Fruit fly (Drosophila melanogaster) whole organism, embryonic: Measurements from ENCODE around the gene Nlg4.

ENCODE experiments used
- Atf-2 ChIP-seq: fragments of 200-800 bp; sonication (Bioruptor generic); optimal IDR thresholded peaks from 2 replicates; lab custom pipeline; 2016; ENCODE audit warnings: missing biosample characterization, missing genetic modification characterization
- Awh ChIP-seq: fragments of 200-800 bp; sonication (Bioruptor generic); IDR thresholded peaks from 2 replicates; pipeline ENCODE4, ENCODE4 v1.3.6; 2022; ENCODE audit warnings: missing biosample characterization, missing genetic modification characterization
- Bteb2 ChIP-seq: fragments of 200-800 bp; sonication (Bioruptor generic); optimal IDR thresholded peaks from 2 replicates; lab custom pipeline; 2016; ENCODE audit warnings: missing biosample characterization, missing genetic modification characterization
- C15 ChIP-seq: fragments of 200-800 bp; sonication (Bioruptor generic); IDR thresholded peaks from 3 replicates; pipeline ENCODE4 v1.3.6; 2022; ENCODE audit warnings: missing biosample characterization, missing genetic modification characterization
- CG10431 ChIP-seq: fragments of 200-800 bp; sonication (Bioruptor generic); optimal IDR thresholded peaks from 3 replicates; lab custom pipeline; 2018; ENCODE audit warnings: missing biosample characterization, mild to moderate bottlenecking, missing genetic modification characterization
- CG10654 ChIP-seq: fragments of 200-800 bp; sonication (Bioruptor generic); optimal IDR thresholded peaks from 2 replicates; lab custom pipeline; 2016; ENCODE audit warnings: missing biosample characterization, missing genetic modification characterization
- CG11093 ChIP-seq: fragments of 200-800 bp; sonication (Bioruptor generic); IDR thresholded peaks from 3 replicates; pipeline ENCODE4 v1.3.6; 2022; ENCODE audit warnings: missing biosample characterization, missing genetic modification characterization
- CG11560 ChIP-seq: fragments of 200-800 bp; sonication (Bioruptor generic); IDR thresholded peaks from 3 replicates; pipeline ENCODE4 v1.3.6; 2022; ENCODE audit warnings: missing biosample characterization, missing genetic modification characterization
- CG12219 ChIP-seq: fragments of 200-800 bp; sonication (Bioruptor generic); optimal IDR thresholded peaks from 3 replicates; lab custom pipeline; 2018; ENCODE audit warnings: missing biosample characterization, mild to moderate bottlenecking, missing genetic modification characterization
- CG13287 ChIP-seq: fragments of 200-800 bp; sonication (Bioruptor generic); IDR thresholded peaks from 2 replicates; pipeline ENCODE4 v1.3.6; 2022; ENCODE audit warnings: missing biosample characterization, missing genetic modification characterization; ENCODE audit not compliant: partially characterized antibody
- CG1529 ChIP-seq: fragments of 200-800 bp; sonication (Bioruptor generic); optimal IDR thresholded peaks from 3 replicates; lab custom pipeline; 2018; ENCODE audit warnings: missing biosample characterization, missing genetic modification characterization
- CG16863 ChIP-seq: fragments of 200-800 bp; sonication (Bioruptor generic); optimal IDR thresholded peaks from 3 replicates; lab custom pipeline; 2016; ENCODE audit warnings: missing biosample characterization, missing genetic modification characterization
- CG17361 ChIP-seq: fragments of 200-800 bp; sonication (Bioruptor generic); IDR thresholded peaks from 3 replicates; pipeline ENCODE4 v1.3.6; 2022; ENCODE audit warnings: missing biosample characterization, missing genetic modification characterization
- CG17568 ChIP-seq: fragments of 200-800 bp; sonication (Bioruptor generic); optimal IDR thresholded peaks from 2 replicates; lab custom pipeline; 2018; ENCODE audit warnings: missing biosample characterization, mild to moderate bottlenecking, missing genetic modification characterization, moderate library complexity
- CG17612 ChIP-seq: fragments of 200-800 bp; sonication (Bioruptor generic); IDR thresholded peaks from 2 replicates; pipeline ENCODE4 v1.3.6; 2022; ENCODE audit warnings: missing biosample characterization, missing genetic modification characterization
- CG31388 ChIP-seq: fragments of 200-800 bp; sonication (Bioruptor generic); optimal IDR thresholded peaks from 2 replicates; lab custom pipeline; 2016; ENCODE audit warnings: missing biosample characterization, missing genetic modification characterization
- CG34422 ChIP-seq: fragments of 200-800 bp; sonication (Bioruptor generic); IDR thresholded peaks from 3 replicates; pipeline ENCODE4 v1.3.6; 2022; ENCODE audit warnings: missing biosample characterization, missing genetic modification characterization
- CG3726 ChIP-seq: fragments of 200-800 bp; sonication (Bioruptor generic); IDR thresholded peaks from 3 replicates; pipeline ENCODE4, ENCODE4 v1.3.6; 2022; ENCODE audit warnings: missing biosample characterization, missing genetic modification characterization
- CG6254 ChIP-seq: fragments of 200-800 bp; sonication (Bioruptor generic); optimal IDR thresholded peaks from 3 replicates; lab custom pipeline; 2017; ENCODE audit warnings: mild to moderate bottlenecking, missing biosample characterization, missing genetic modification reagents, missing genetic modification characterization
- CG7963 ChIP-seq: fragments of 200-800 bp; sonication (Bioruptor generic); IDR thresholded peaks from 3 replicates; pipeline ENCODE4 v1.3.6; 2022; ENCODE audit warnings: missing biosample characterization, missing genetic modification characterization; ENCODE audit not compliant: partially characterized antibody
- D ChIP-seq, 2 experiments: fragments of 200-800 bp in 1 of 2; fragments of >200 bp in 1 of 2; sonication (Bioruptor generic) in 1 of 2; optimal IDR thresholded peaks; 2 replicates in 1 of 2; 3 replicates in 1 of 2; lab custom pipeline; 2017; ENCODE audit warnings: mild to moderate bottlenecking in 1 of 2, missing biosample characterization in 1 of 2, missing genetic modification characterization in 1 of 2, missing genetic modification reagents in 1 of 2
- Eip74EF ChIP-seq, 2 experiments: fragments of 200-800 bp in 1 of 2; fragments of >200 bp in 1 of 2; sonication (Bioruptor generic) in 1 of 2; optimal IDR thresholded peaks; 2 replicates each; lab custom pipeline; 2017 to 2019; ENCODE audit warnings: missing biosample characterization in 2 of 2, missing genetic modification characterization in 2 of 2, mild to moderate bottlenecking in 1 of 2, moderate library complexity in 1 of 2
- GATAe ChIP-seq: fragments of 200-800 bp; sonication (Bioruptor generic); conservative IDR thresholded peaks from 2 replicates; pipeline ENCODE4 v1.3.6; 2022; ENCODE audit warnings: missing biosample characterization, missing genetic modification characterization
- HHEX ChIP-seq: fragments of 200-800 bp; sonication (Bioruptor generic); optimal IDR thresholded peaks from 3 replicates; lab custom pipeline; 2017; ENCODE audit warnings: missing biosample characterization, mild to moderate bottlenecking, missing genetic modification characterization, missing genetic modification reagents
- Hmr ChIP-seq: fragments of 200-800 bp; sonication (Bioruptor generic); optimal IDR thresholded peaks from 3 replicates; lab custom pipeline; 2017; ENCODE audit warnings: mild to moderate bottlenecking, missing biosample characterization, missing genetic modification reagents, missing genetic modification characterization
- Meics ChIP-seq: fragments of 200-800 bp; sonication (Bioruptor generic); optimal IDR thresholded peaks from 2 replicates; lab custom pipeline; 2017; ENCODE audit warnings: missing biosample characterization, mild to moderate bottlenecking, missing genetic modification characterization
- NC2β ChIP-seq: fragments of 200-800 bp; sonication (Bioruptor generic); optimal IDR thresholded peaks from 2 replicates; lab custom pipeline; 2016; ENCODE audit warnings: missing biosample characterization, missing genetic modification characterization
- Stat92E ChIP-seq, 3 experiments: fragments of >200 bp in 2 of 3; fragments of 200-800 bp in 1 of 3; sonication (Bioruptor generic) in 1 of 3; optimal IDR thresholded peaks; 2 replicates each; lab custom pipeline; 2017 to 2019; ENCODE audit warnings: missing biosample characterization in 3 of 3, missing genetic modification characterization in 3 of 3, mild to moderate bottlenecking in 1 of 3, moderate library complexity in 1 of 3
- Usf ChIP-seq: fragments of 200-800 bp; sonication (Bioruptor generic); optimal IDR thresholded peaks from 2 replicates; lab custom pipeline; 2017; ENCODE audit warnings: missing genotype, missing biosample characterization, missing genetic modification characterization
- amos ChIP-seq: fragments of 200-800 bp; sonication (Bioruptor generic); IDR thresholded peaks from 2 replicates; pipeline ENCODE4 v1.3.6; 2022; ENCODE audit warnings: missing biosample characterization, missing genetic modification characterization; ENCODE audit not compliant: partially characterized antibody
- en ChIP-seq: fragments of 200-800 bp; sonication (Bioruptor generic); optimal IDR thresholded peaks from 2 replicates; lab custom pipeline; 2016; ENCODE audit warnings: missing biosample characterization, missing genetic modification characterization
- fd102C ChIP-seq: fragments of 200-800 bp; sonication (Bioruptor generic); optimal IDR thresholded peaks from 2 replicates; lab custom pipeline; 2018; ENCODE audit warnings: missing biosample characterization, mild to moderate bottlenecking, missing genetic modification characterization, moderate library complexity
- grn ChIP-seq: fragments of 200-800 bp; sonication (Bioruptor generic); optimal IDR thresholded peaks from 3 replicates; lab custom pipeline; 2017; ENCODE audit warnings: missing biosample characterization, missing genetic modification characterization
- gsb-n ChIP-seq: fragments of 200-800 bp; sonication (Bioruptor generic); optimal IDR thresholded peaks from 3 replicates; lab custom pipeline; 2018; ENCODE audit warnings: missing biosample characterization, mild to moderate bottlenecking, missing genetic modification characterization
- gt ChIP-seq: fragments of 200-800 bp; sonication (Bioruptor generic); IDR thresholded peaks from 2 replicates; pipeline ENCODE4 v1.3.6; 2022; ENCODE audit warnings: missing biosample characterization, missing genetic modification characterization
- hth ChIP-seq: fragments of >200 bp; optimal IDR thresholded peaks from 2 replicates; lab custom pipeline; 2017; ENCODE audit warnings: inconsistent platforms
- maf-S ChIP-seq: fragments of 200-800 bp; sonication (Bioruptor generic); optimal IDR thresholded peaks from 2 replicates; lab custom pipeline; 2016; ENCODE audit warnings: missing biosample characterization, missing genetic modification characterization
- pb ChIP-seq: fragments of 200-800 bp; sonication (Bioruptor generic); optimal IDR thresholded peaks from 3 replicates; lab custom pipeline; 2016; ENCODE audit warnings: missing biosample characterization, missing genetic modification characterization
- repo ChIP-seq: fragments of 200-800 bp; sonication (Bioruptor generic); optimal IDR thresholded peaks from 2 replicates; lab custom pipeline; 2016; ENCODE audit warnings: missing biosample characterization, missing genetic modification characterization
- run ChIP-seq: fragments of 200-800 bp; sonication (Bioruptor generic); optimal IDR thresholded peaks from 3 replicates; lab custom pipeline; 2018; ENCODE audit warnings: missing biosample characterization, mild to moderate bottlenecking, missing genetic modification characterization
- schlank ChIP-seq: fragments of 200-800 bp; sonication (Bioruptor generic); optimal IDR thresholded peaks from 2 replicates; lab custom pipeline; 2018; ENCODE audit warnings: missing biosample characterization, mild to moderate bottlenecking, missing genetic modification characterization
- scrt ChIP-seq: fragments of 200-800 bp; sonication (Bioruptor generic); optimal IDR thresholded peaks from 2 replicates; lab custom pipeline; 2018; ENCODE audit warnings: missing biosample characterization, mild to moderate bottlenecking, missing genetic modification characterization, moderate library complexity
- tap ChIP-seq: fragments of 200-800 bp; optimal IDR thresholded peaks from 3 replicates; lab custom pipeline; 2019; ENCODE audit warnings: missing biosample characterization, mild to moderate bottlenecking, missing genetic modification characterization, moderate library complexity
- tio ChIP-seq: fragments of 200-800 bp; sonication (Bioruptor generic); optimal IDR thresholded peaks from 2 replicates; lab custom pipeline; 2017; ENCODE audit warnings: missing biosample characterization, missing genetic modification characterization, inconsistent platforms
- toy ChIP-seq: fragments of 200-800 bp; sonication (Bioruptor generic); IDR thresholded peaks from 2 replicates; pipeline ENCODE4 v1.3.6; 2022; ENCODE audit warnings: missing biosample characterization, missing genetic modification characterization
- ttk ChIP-seq: fragments of 200-800 bp; sonication (Bioruptor generic); IDR thresholded peaks from 2 replicates; pipeline ENCODE4 v2.1.2; 2022; ENCODE audit warnings: missing biosample characterization, missing genetic modification characterization
- vfl ChIP-seq: fragments of 200-800 bp; sonication (Bioruptor generic); optimal IDR thresholded peaks from 2 replicates; lab custom pipeline; 2016; ENCODE audit warnings: missing biosample characterization, missing genetic modification characterization
- vnd ChIP-seq: fragments of 200-800 bp; sonication (Bioruptor generic); IDR thresholded peaks from 3 replicates; pipeline ENCODE4 v1.3.6; 2022; ENCODE audit warnings: missing biosample characterization, missing genetic modification characterization; ENCODE audit not compliant: partially characterized antibody

Gene Nlg4

DNA sequence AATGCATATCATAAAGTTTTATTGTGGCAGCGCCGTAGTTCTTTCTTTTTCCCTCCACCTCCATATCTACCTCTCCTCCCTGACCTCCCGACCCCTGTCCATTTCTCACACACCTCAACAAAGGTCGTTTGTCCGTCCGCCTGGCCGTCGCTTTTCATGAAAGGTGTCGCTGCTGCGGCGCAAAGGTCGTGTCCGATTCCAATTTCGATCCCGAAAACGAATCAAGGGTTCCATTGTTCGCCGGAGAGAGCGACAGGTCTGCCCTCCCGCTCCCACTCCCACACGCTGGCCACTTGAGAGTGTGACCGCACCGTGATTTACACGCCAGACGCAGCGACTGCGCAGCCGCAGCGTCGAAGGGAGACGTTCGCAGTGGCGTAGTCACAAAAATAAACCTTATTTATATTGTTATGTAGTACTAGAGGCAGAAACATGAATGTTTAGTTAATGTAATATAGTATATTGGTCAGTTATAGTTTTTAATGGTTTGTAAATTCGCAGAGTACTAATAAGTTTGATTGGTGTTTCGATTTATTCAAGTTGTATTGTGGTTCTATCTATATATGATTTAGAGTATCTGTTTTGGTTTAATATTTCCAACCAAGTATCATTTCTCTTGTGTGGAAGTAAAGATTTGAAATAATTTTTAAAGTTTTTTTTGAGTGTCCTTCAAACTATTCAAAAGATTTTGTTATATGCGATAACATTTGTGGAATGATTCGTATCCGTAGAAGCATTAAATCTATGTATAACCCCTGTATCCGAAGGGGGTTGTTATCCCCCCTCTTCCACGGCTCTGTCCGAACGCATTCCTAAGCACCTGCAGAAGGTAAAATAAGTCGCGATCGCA is 87.6 kb downstream of the Nlg4 start (continued):
- no peak for TF ChIP-seq Stat92E (GFP tag; optimal IDR thresholded peaks at IDR 0.05; lab: Kevin White, UChicago)
- no peak for TF ChIP-seq Bteb2 (GFP tag; lab: Kevin White, UChicago)
- no peak for TF ChIP-seq CG3726
- TF ChIP-seq repo (GFP tag; lab: Kevin White, UChicago): peak; percentile 14
- TF ChIP-seq toy (GFP tag; lab: Robert Waterston, UW): no peak
- TF ChIP-seq CG6254 (GFP tag; lab: Kevin White, UChicago): no peak
- no peak for TF ChIP-seq CG17612 (GFP tag; lab: Robert Waterston, UW)
- TF ChIP-seq Eip74EF (GFP tag; optimal IDR thresholded peaks at IDR 0.05; lab: Kevin White, UChicago): no peak
- no peak for TF ChIP-seq fd102C (GFP tag; lab: Kevin White, UChicago)
- TF ChIP-seq pb (GFP tag; lab: Kevin White, UChicago): peak; percentile 35
- no peak for TF ChIP-seq Meics (GFP tag; lab: Kevin White, UChicago)
- TF ChIP-seq CG16863 (GFP tag; lab: Kevin White, UChicago): peak; percentile 68
- TF ChIP-seq gsb-n: no peak
- no peak for TF ChIP-seq CG11560
- TF ChIP-seq CG12219: no peak
- TF ChIP-seq gt (GFP tag; lab: Robert Waterston, UW): peak; percentile 28; the same call in 1 of the 2 replicates
- TF ChIP-seq CG17361: peak; percentile 94
- 0 out of 3 replicates have a peak, but pooled peaks have one; percentile 31 for TF ChIP-seq CG11093 (GFP tag; lab: Robert Waterston, UW)
- no peak for TF ChIP-seq Hmr
- TF ChIP-seq scrt: no peak
- TF ChIP-seq CG13287: no peak
- peak; percentile 63 for TF ChIP-seq Usf (GFP tag; lab: Kevin White, UChicago)
- TF ChIP-seq D (optimal IDR thresholded peaks at IDR 0.05; lab: Kevin White, UChicago): peak; percentile 96
- TF ChIP-seq D (GFP tag; optimal IDR thresholded peaks at IDR 0.05; lab: Kevin White, UChicago): peak; percentile 75
- no peak for TF ChIP-seq vfl (GFP tag; lab: Kevin White, UChicago)
- TF ChIP-seq CG34422: no peak
- TF ChIP-seq maf-S (GFP tag; lab: Kevin White, UChicago): no peak
- TF ChIP-seq tap (tag; lab: Kevin White, UChicago): no peak
- no peak; the same call in 1 of the 2 replicates for TF ChIP-seq ttk
- peak; percentile 2 for TF ChIP-seq CG10431 (GFP tag; lab: Kevin White, UChicago)
- no peak for TF ChIP-seq CG1529 (GFP tag; lab: Kevin White, UChicago)
- no peak for TF ChIP-seq HHEX (GFP tag; lab: Kevin White, UChicago)
- TF ChIP-seq run (tag; lab: Kevin White, UChicago): no peak
- peak; percentile 70 for TF ChIP-seq Atf-2 (GFP tag; lab: Kevin White, UChicago)
- peak; percentile 40 for TF ChIP-seq NC2β (GFP tag; lab: Kevin White, UChicago)
- peak; percentile 75 for TF ChIP-seq tio (GFP tag; lab: Kevin White, UChicago)
- TF ChIP-seq GATAe (GFP tag; lab: Robert Waterston, UW): no peak
- no peak for TF ChIP-seq hth (lab: Kevin White, UChicago)
- no peak for TF ChIP-seq schlank
- no peak for TF ChIP-seq CG7963 (GFP tag; lab: Robert Waterston, UW)
- TF ChIP-seq en: no peak
- peak; percentile 53; the same call in 1 of the 2 replicates for TF ChIP-seq Awh (GFP tag; lab: Robert Waterston, UW)
- no peak for TF ChIP-seq C15 (GFP tag; lab: Robert Waterston, UW)
- TF ChIP-seq amos (GFP tag; lab: Robert Waterston, UW): no peak
- TF ChIP-seq CG10654 (GFP tag; lab: Kevin White, UChicago): peak; percentile 24
- TF ChIP-seq vnd (GFP tag; lab: Robert Waterston, UW): no peak
- TF ChIP-seq CG17568 (GFP tag; lab: Kevin White, UChicago): no peak
- no peak for TF ChIP-seq grn (GFP tag; lab: Kevin White, UChicago)
- peak; percentile 26 for TF ChIP-seq CG31388
